Fruit fly (Drosophila melanogaster): ENCODE measurements around the gene dmrt99B.

The dmrt99B gene

DNA sequence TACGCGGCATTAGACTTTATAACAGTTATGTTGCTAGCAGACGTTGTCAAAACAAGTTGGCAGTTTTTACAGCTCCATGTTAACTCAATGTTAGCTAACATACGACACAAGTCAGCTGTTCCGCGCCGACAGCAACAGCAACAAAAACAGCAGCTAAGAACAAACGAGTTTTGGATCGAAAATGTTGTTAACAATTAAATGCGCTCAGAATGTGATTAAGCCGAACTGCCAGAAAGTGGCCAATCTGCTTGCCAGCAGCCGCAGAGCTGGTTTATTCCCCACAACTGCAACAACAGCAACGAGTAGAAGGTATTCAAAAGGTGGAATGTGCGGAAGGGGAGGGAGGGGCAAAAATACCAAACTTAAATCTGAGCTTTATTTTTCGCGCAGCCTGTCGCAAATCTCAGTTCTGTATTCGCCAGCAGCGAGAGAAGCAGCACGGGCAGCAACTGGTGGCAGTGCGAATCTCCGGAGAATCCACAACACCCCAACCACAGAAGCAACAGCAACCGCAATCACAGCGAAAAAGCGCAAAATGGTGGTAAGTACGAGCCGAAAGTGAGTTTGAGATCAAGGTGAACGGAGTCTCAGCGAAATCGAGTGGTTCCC lies 30.8 kb downstream of the dmrt99B start, which contains the start of gene Pcd (continued):
- TF ChIP-seq bsh (GFP tag; optimal IDR thresholded peaks at IDR 0.05), result peak in 1 of 2 experiments; percentile 24
- no peak for TF ChIP-seq Nf-YA (GFP tag; IDR thresholded peaks at IDR 0.05)
- no peak for TF ChIP-seq CG12104 (GFP tag; optimal IDR thresholded peaks at IDR 0.05)
- TF ChIP-seq CG13624 (GFP tag; optimal IDR thresholded peaks at IDR 0.05), result no peak
- TF ChIP-seq CG9727 (GFP tag; optimal IDR thresholded peaks at IDR 0.05), result no peak
- no peak for TF ChIP-seq Drgx (GFP tag; IDR thresholded peaks at IDR 0.05)
- TF ChIP-seq BtbVII (GFP tag; optimal IDR thresholded peaks at IDR 0.05), result no peak
- TF ChIP-seq scrt (GFP tag; optimal IDR thresholded peaks at IDR 0.05), result peak; percentile 90
- no peak for TF ChIP-seq Asciz (GFP tag; optimal IDR thresholded peaks at IDR 0.05)
- no peak for TF ChIP-seq Gsc (GFP tag; IDR thresholded peaks at IDR 0.05)
- TF ChIP-seq ssp (GFP tag; IDR thresholded peaks at IDR 0.05), result no peak
- no peak for TF ChIP-seq cg (GFP tag; optimal IDR thresholded peaks at IDR 0.05)
- TF ChIP-seq CG12071 (GFP tag; optimal IDR thresholded peaks at IDR 0.05), result no peak
- TF ChIP-seq cato (GFP tag; optimal IDR thresholded peaks at IDR 0.05; ENCODE audit: borderline replicate concordance), result no peak
- TF ChIP-seq nau (GFP tag; optimal IDR thresholded peaks at IDR 0.05), result no peak
- TF ChIP-seq sd (tag; optimal IDR thresholded peaks at IDR 0.05), result peak; percentile 98
- TF ChIP-seq Xrp1 (GFP tag; IDR thresholded peaks at IDR 0.05), result no peak
- TF ChIP-seq CG34422 (GFP tag; IDR thresholded peaks at IDR 0.05), result peak; percentile 14; the same call in 1 of the 3 replicates
- no peak for TF ChIP-seq CG2202 (tag; optimal IDR thresholded peaks at IDR 0.05)
- no peak for TF ChIP-seq CG7372 (GFP tag; IDR thresholded peaks at IDR 0.05)
- TF ChIP-seq MBD-R2 (GFP tag; IDR thresholded peaks at IDR 0.05), result peak; percentile 83
- TF ChIP-seq NC2β (GFP tag; optimal IDR thresholded peaks at IDR 0.05), result no peak
- TF ChIP-seq CG18011 (GFP tag; optimal IDR thresholded peaks at IDR 0.05), result peak; percentile 14
- no peak for TF ChIP-seq zfh2 (GFP tag; optimal IDR thresholded peaks at IDR 0.05)
- TF ChIP-seq Blimp-1 (GFP tag; optimal IDR thresholded peaks at IDR 0.05), result no peak
- peak; percentile 71 for TF ChIP-seq stwl (tag; optimal IDR thresholded peaks at IDR 0.05)
- no peak for TF ChIP-seq fd64A (GFP tag; optimal IDR thresholded peaks at IDR 0.05)
- TF ChIP-seq D19A (tag; optimal IDR thresholded peaks at IDR 0.05), result no peak
- TF ChIP-seq oc (tag; optimal IDR thresholded peaks at IDR 0.05), result no peak
- TF ChIP-seq Dref (GFP tag; IDR thresholded peaks at IDR 0.05), result no peak
- TF ChIP-seq Six4 (GFP tag; optimal IDR thresholded peaks at IDR 0.05), result no peak
- no peak for TF ChIP-seq CG15601 (tag; optimal IDR thresholded peaks at IDR 0.05)
- no peak for TF ChIP-seq repo (GFP tag; optimal IDR thresholded peaks at IDR 0.05)
- TF ChIP-seq Hand (GFP tag; optimal IDR thresholded peaks at IDR 0.05), result no peak
- no peak for TF ChIP-seq bigmax (GFP tag; optimal IDR thresholded peaks at IDR 0.05)
- peak; percentile 35 for TF ChIP-seq CG13894 (tag; optimal IDR thresholded peaks at IDR 0.05)
- no peak for TF ChIP-seq dmrt11E (tag; optimal IDR thresholded peaks at IDR 0.05)
- TF ChIP-seq Hr3 (GFP tag; optimal IDR thresholded peaks at IDR 0.05), result no peak
- TF ChIP-seq pb (GFP tag; optimal IDR thresholded peaks at IDR 0.05), result no peak
- TF ChIP-seq gce (GFP tag; IDR thresholded peaks at IDR 0.05), result no peak
- TF ChIP-seq bab2 (GFP tag; optimal IDR thresholded peaks at IDR 0.05), result no peak
- TF ChIP-seq CG1832 (GFP tag; optimal IDR thresholded peaks at IDR 0.05), result no peak
- no peak for TF ChIP-seq CG13424 (tag; optimal IDR thresholded peaks at IDR 0.05)
- no peak for TF ChIP-seq CG12659 (GFP tag; optimal IDR thresholded peaks at IDR 0.05)
- TF ChIP-seq dm (GFP tag; optimal IDR thresholded peaks at IDR 0.05), result no peak
- TF ChIP-seq eyg (GFP tag; optimal IDR thresholded peaks at IDR 0.05), result no peak
- no peak for TF ChIP-seq fd102C (GFP tag; optimal IDR thresholded peaks at IDR 0.05)
- no peak for TF ChIP-seq CG10431 (GFP tag; optimal IDR thresholded peaks at IDR 0.05)
- peak; percentile 99 for TF ChIP-seq trem (tag; optimal IDR thresholded peaks at IDR 0.05)
- no peak for TF ChIP-seq CG10267 (tag; optimal IDR thresholded peaks at IDR 0.05)

Measured in whole organism, embryonic.